Fruit fly (Drosophila melanogaster): ENCODE data around the gene CG12301.

CG12301 gene

DNA sequence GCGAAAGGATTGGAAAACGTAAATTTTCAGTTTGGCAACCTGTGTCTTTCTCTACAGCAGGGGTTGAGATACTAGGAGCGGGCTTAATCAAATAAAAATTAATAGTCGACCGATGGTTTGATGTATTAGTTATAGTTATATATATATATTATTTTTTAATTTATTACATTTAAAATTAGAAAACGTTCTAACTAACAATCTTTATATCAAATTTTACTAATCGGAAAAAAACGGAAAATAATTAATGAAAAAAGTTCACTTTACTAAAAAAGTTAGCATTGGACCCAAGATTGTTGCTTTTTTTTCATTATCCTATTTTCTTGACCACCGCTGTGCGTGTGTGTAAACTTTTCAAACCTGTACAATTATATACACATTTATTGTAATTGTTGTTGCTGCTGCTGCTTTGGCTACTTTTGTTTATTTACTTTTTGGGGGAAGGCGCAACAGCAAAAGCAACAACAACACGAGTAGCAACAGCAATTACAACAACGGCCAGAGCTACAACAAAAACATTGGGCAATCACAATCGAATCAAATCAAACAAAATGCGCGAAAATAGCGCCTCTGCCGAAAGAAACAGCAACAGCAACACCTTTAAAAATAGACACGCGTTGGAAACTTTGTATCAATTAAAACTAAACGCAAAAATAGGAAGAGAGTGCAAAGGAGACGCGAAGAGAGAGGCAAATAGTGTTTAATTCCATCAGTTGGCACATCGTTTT is 12.1 kb downstream of the CG12301 start:
- TF ChIP-seq Hr39 (GFP tag; optimal IDR thresholded peaks at IDR 0.05) (no peak), Sox15 (GFP tag; optimal IDR thresholded peaks at IDR 0.05) (no peak), esn (GFP tag; optimal IDR thresholded peaks at IDR 0.05) (peak; percentile 44), CG10669 (GFP tag; optimal IDR thresholded peaks at IDR 0.05) (no peak), CG34406 (GFP tag; optimal IDR thresholded peaks at IDR 0.05) (peak; percentile 37), OdsH (GFP tag; optimal IDR thresholded peaks at IDR 0.05) (peak; percentile 40), Eip78C (GFP tag) (peak; percentile 67), CG7368 (GFP tag; optimal IDR thresholded peaks at IDR 0.05) (no peak), Gug (GFP tag; IDR thresholded peaks at IDR 0.05) (peak; percentile 61), CG4318 (GFP tag; optimal IDR thresholded peaks at IDR 0.05) (peak; percentile 38), CG11294 (GFP tag; IDR thresholded peaks at IDR 0.05) (peak; percentile 42; the same call in 1 of the 2 replicates), dac (GFP tag; optimal IDR thresholded peaks at IDR 0.05) (no peak), CG1621 (tag; optimal IDR thresholded peaks at IDR 0.05) (no peak), CG8319 (GFP tag; optimal IDR thresholded peaks at IDR 0.05) (no peak), Smox (GFP tag; optimal IDR thresholded peaks at IDR 0.05) (no peak), CG6276 (GFP tag; optimal IDR thresholded peaks at IDR 0.05) (peak; percentile 79), net (GFP tag; optimal IDR thresholded peaks at IDR 0.05) (no peak), CG10631 (GFP tag; optimal IDR thresholded peaks at IDR 0.05) (peak; percentile 27), acj6 (GFP tag; optimal IDR thresholded peaks at IDR 0.05) (peak; percentile 12), pdm3 (GFP tag; optimal IDR thresholded peaks at IDR 0.05) (no peak), fd59A (GFP tag; optimal IDR thresholded peaks at IDR 0.05) (no peak), fkh (GFP tag; optimal IDR thresholded peaks at IDR 0.05) (no peak), CG11902 (GFP tag; optimal IDR thresholded peaks at IDR 0.05) (no peak), CG31627 (GFP tag; optimal IDR thresholded peaks at IDR 0.05) (no peak), CG6854 (GFP tag; optimal IDR thresholded peaks at IDR 0.05) (no peak), Sox14 (GFP tag; optimal IDR thresholded peaks at IDR 0.05) (no peak), CG3919 (GFP tag; optimal IDR thresholded peaks at IDR 0.05) (peak; percentile 40), CG6792 (GFP tag; optimal IDR thresholded peaks at IDR 0.05) (no peak), spab (GFP tag; optimal IDR thresholded peaks at IDR 0.05) (peak; percentile 4), Met (GFP tag; optimal IDR thresholded peaks at IDR 0.05) (no peak), Ets21C (GFP tag; optimal IDR thresholded peaks at IDR 0.05) (no peak), salr (GFP tag; optimal IDR thresholded peaks at IDR 0.05) (peak in 1 of 2 experiments; percentile 56), svp (GFP tag) (no peak), CG6163 (GFP tag; IDR thresholded peaks at IDR 0.05) (no peak), vri (GFP tag; optimal IDR thresholded peaks at IDR 0.05) (no peak), dsx (GFP tag; optimal IDR thresholded peaks at IDR 0.05; ENCODE audit: poor library complexity, severe bottlenecking) (no peak), cyc (GFP tag; optimal IDR thresholded peaks at IDR 0.05) (no peak), CG8632 (GFP tag; optimal IDR thresholded peaks at IDR 0.05) (peak; percentile 43), Eip75B (GFP tag; optimal IDR thresholded peaks at IDR 0.05) (no peak), CG9139 (GFP tag; optimal IDR thresholded peaks at IDR 0.05) (no peak), CG11762 (GFP tag; optimal IDR thresholded peaks at IDR 0.05; ENCODE audit: insufficient read depth) (no peak), ss (GFP tag; optimal IDR thresholded peaks at IDR 0.05) (no peak), CG16779 (tag; optimal IDR thresholded peaks at IDR 0.05) (no peak), CG8119 (GFP tag; IDR thresholded peaks at IDR 0.05) (peak; percentile 88), Ets96B (tag; optimal IDR thresholded peaks at IDR 0.05) (peak; percentile 24), eg (GFP tag; IDR thresholded peaks at IDR 0.05) (peak; percentile 71), CG3032 (tag; optimal IDR thresholded peaks at IDR 0.05) (peak; percentile 31), Blimp-1 (GFP tag; optimal IDR thresholded peaks at IDR 0.05) (no peak), Hr38 (GFP tag; optimal IDR thresholded peaks at IDR 0.05) (no peak), lz (GFP tag; optimal IDR thresholded peaks at IDR 0.05) (no peak), Sox102F (GFP tag; optimal IDR thresholded peaks at IDR 0.05) (no peak)

All from whole organism, prepupa.